Worm (Caenorhabditis elegans) whole organism, midembryonic: ENCODE measurements around the gene C54F6.19.

Experiments
- T22C8.4 ChIP-seq: fragments of 200-800 bp; sonication (Bioruptor generic); IDR thresholded peaks from 2 replicates; pipeline ENCODE4 v1.3.6; 2022; ENCODE audit warnings: missing genetic modification characterization, missing compliant biosample characterization
- cog-1 ChIP-seq: sonication (generic microtip); optimal IDR thresholded peaks from 2 replicates; lab custom pipeline; 2016; ENCODE audit warnings: missing genetic modification characterization, missing compliant biosample characterization
- flt-1 ChIP-seq: fragments of 200-800 bp; sonication (Bioruptor generic); IDR thresholded peaks from 2 replicates; pipeline ENCODE4 v1.3.6; 2022; ENCODE audit warnings: missing genetic modification characterization, missing compliant biosample characterization
- klf-2 ChIP-seq: fragments of 200-800 bp; sonication (Bioruptor generic); conservative IDR thresholded peaks from 2 replicates; pipeline ENCODE4 v1.3.6; 2022; ENCODE audit warnings: missing genetic modification reagents, missing genetic modification characterization, missing compliant biosample characterization
- med-1 ChIP-seq: sonication (generic microtip); optimal IDR thresholded peaks from 2 replicates; lab custom pipeline; 2017; ENCODE audit warnings: missing genetic modification characterization, mild to moderate bottlenecking, missing compliant biosample characterization, antibody characterized with exemption, missing genetic modification reagents; ENCODE audit not compliant: insufficient read depth
- ref-1 ChIP-seq: fragments of 200-800 bp; sonication (Bioruptor generic); conservative IDR thresholded peaks from 2 replicates; pipeline ENCODE4 v1.3.6; 2022; ENCODE audit warnings: missing genetic modification reagents, missing genetic modification characterization, missing compliant biosample characterization
- tab-1 ChIP-seq: fragments of 200-800 bp; sonication (Bioruptor generic); IDR thresholded peaks from 2 replicates; pipeline ENCODE4 v1.3.6; 2022; ENCODE audit warnings: missing genetic modification characterization, missing compliant biosample characterization
- ztf-23 ChIP-seq: fragments of 200-800 bp; sonication (Bioruptor generic); IDR thresholded peaks from 2 replicates; pipeline ENCODE4 v1.3.6; 2022; ENCODE audit warnings: missing genetic modification reagents, missing genetic modification characterization, missing compliant biosample characterization
- ztf-29 ChIP-seq: fragments of 200-800 bp; sonication (Bioruptor generic); IDR thresholded peaks from 2 replicates; pipeline ENCODE4 v1.3.6; 2022; ENCODE audit warnings: missing genetic modification reagents, missing genetic modification characterization, missing compliant biosample characterization

Gene C54F6.19

DNA sequence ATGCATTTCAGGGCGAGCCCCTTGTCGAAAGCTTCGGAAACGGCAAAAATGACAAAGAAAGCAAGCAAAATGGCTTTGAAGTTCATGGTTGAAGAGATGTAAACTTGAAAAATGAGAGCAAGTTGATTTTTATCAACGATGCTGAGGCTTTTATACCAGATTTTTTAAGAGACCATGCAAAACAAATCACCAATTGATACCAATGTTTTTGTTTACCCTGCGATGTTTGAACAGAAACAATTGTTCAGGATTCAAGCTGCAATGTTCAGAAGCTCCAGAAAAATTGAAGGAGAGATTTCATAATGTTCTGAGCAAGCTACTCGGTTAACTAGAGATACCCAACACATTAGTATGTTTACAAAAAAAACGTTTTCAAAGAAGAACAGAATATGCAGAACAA is 23.0 kb upstream of the C54F6.19 start, which contains the start of gene C54F6.15:
Gene C54F6.15, minus strand, starts transcription at position 101 of the 400 bp plus-strand sequence.
- TF ChIP-seq tab-1 (GFP tag; lab: Robert Waterston, UW) (no peak), flt-1 (GFP tag; lab: Robert Waterston, UW) (no peak), ref-1 (GFP tag; lab: Robert Waterston, UW) (no peak), ztf-23 (GFP tag; lab: Robert Waterston, UW) (no peak), klf-2 (GFP tag; lab: Robert Waterston, UW) (no peak)

DNA sequence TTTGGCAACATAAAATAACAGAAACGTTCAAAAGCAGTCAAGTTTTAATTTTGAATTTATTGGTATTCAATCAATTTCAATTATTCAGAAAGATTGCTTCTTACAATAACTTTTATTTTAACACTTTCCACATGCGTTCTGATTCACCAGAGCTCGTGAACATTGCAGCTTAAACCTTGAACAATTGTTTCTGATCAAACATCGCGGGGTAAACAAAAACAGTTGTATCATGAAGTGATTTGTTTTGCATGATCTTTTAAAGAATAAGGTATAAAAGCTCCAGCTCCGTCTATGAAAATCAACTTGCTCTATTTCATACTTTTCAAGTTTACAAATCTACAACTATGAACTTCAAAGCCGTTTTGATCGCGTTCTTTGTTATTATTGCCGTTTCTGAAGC is 21.9 kb upstream of the C54F6.19 start, which contains the start of gene C54F6.6:
Gene C54F6.6, plus strand, starts transcription at position 301 of the 400 bp plus-strand sequence.
- TF ChIP-seq tab-1 (GFP tag; lab: Robert Waterston, UW) (no peak), med-1 (GFP tag; lab: Kevin White, UChicago) (no peak), T22C8.4 (GFP tag; lab: Robert Waterston, UW) (no peak), flt-1 (GFP tag; lab: Robert Waterston, UW) (no peak), ztf-23 (GFP tag; lab: Robert Waterston, UW) (no peak), ztf-29 (GFP tag; lab: Robert Waterston, UW) (no peak), klf-2 (GFP tag; lab: Robert Waterston, UW) (no peak), cog-1 (no peak), ref-1 (GFP tag; lab: Robert Waterston, UW) (no peak)

DNA sequence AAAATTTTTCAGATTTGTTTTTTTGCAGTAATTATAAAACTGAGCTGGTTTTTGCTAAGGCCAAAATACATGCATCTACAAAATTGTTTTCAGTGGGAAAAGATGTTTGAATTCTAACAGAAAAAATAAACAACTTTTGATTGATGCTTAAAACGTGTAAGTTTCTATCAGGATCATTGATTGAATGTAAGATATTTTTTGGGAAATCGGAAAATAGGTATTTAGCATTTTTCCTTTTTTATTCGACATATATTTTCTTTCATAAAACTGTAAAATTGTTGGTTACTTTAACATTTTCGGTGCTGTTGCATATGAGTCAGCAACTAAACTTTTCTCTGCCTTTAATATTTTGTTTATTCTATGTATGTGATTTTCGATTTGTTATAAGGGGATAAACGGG is 20.8 kb upstream of the C54F6.19 start, which contains the start of gene C54F6.20:
Gene C54F6.20, plus strand, starts transcription at position 301 of the 400 bp plus-strand sequence.
- no peak for TF ChIP-seq ztf-29 (GFP tag; lab: Robert Waterston, UW)
- no peak for TF ChIP-seq med-1 (GFP tag; lab: Kevin White, UChicago)
- TF ChIP-seq ref-1 (GFP tag; lab: Robert Waterston, UW) = no peak
- no peak for TF ChIP-seq T22C8.4 (GFP tag; lab: Robert Waterston, UW)
- TF ChIP-seq flt-1 (GFP tag; lab: Robert Waterston, UW) = no peak
- TF ChIP-seq klf-2 (GFP tag; lab: Robert Waterston, UW) = no peak
- no peak for TF ChIP-seq cog-1

DNA sequence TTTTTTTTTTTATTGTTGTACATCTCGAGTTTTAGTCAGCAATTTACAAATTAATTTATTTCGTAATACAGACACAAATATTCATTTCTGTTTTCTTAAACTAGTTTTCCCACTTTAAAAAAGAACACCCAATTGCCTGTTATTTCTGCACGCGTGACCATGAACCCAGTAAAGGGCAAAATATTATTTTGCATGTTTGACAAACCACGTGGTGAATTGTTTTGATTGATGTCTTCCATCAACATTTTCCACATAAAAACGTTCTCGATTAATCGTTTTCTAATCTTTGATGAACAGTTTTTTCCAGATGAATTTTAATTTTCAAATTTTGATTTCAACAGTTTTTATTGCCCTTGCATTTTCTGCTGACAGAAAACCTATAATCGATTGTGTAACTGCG is 19.6 kb upstream of the C54F6.19 start, which contains the start of gene C54F6.18:
Gene C54F6.18, plus strand, starts transcription at position 301 of the 400 bp plus-strand sequence.
- TF ChIP-seq ref-1 (GFP tag; lab: Robert Waterston, UW) = no peak
- TF ChIP-seq flt-1 (GFP tag; lab: Robert Waterston, UW) = no peak
- TF ChIP-seq cog-1 = no peak
- no peak for TF ChIP-seq T22C8.4 (GFP tag; lab: Robert Waterston, UW)
- no peak for TF ChIP-seq med-1 (GFP tag; lab: Kevin White, UChicago)
- no peak for TF ChIP-seq ztf-29 (GFP tag; lab: Robert Waterston, UW)
- no peak for TF ChIP-seq tab-1 (GFP tag; lab: Robert Waterston, UW)
- no peak for TF ChIP-seq klf-2 (GFP tag; lab: Robert Waterston, UW)
- TF ChIP-seq ztf-23 (GFP tag; lab: Robert Waterston, UW) = no peak

DNA sequence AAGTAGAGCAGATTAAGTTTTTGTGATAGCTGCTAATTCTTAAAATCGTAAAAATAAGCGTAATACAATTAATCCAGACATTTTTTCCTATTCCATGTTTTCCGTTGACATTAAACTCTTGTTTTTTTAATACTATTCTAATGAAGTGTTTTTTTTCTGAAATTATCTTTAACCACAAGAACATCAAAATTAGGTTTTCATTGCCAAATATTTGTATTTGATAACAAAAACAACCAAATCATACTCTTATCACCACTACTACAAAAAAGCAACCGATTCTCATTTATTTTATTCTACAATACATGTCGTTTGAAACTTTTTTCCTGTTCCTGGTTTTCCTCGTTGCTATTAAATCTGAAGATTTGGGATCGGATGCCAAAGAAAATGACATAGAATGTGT is 18.1 kb upstream of the C54F6.19 start, which contains the start of gene C54F6.17:
Gene C54F6.17, plus strand, starts transcription at position 301 of the 400 bp plus-strand sequence.
- TF ChIP-seq T22C8.4 (GFP tag; lab: Robert Waterston, UW) = no peak
- no peak for TF ChIP-seq klf-2 (GFP tag; lab: Robert Waterston, UW)
- no peak for TF ChIP-seq tab-1 (GFP tag; lab: Robert Waterston, UW)

DNA sequence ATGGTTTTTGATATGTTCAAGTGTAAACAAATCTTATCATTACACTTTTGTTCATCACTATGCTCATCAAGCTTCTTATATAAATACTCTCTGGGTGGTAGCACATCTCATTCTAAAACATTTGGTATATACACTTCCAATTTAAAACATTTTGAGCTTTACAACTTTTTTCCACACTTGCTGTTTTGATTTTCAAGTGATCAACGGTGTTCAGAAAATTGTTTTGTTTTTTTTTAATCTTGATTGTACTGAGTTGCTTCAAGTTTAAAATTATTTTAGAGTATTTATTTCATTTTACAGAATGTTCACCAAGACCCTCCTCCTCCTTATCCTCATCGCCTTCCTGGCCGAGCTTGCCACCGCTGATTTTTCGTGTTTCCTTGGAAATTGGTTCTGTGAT is 16.5 kb upstream of the C54F6.19 start, which contains the start of gene C54F6.5:
Gene C54F6.5, plus strand, starts transcription at position 301 of the 400 bp plus-strand sequence.
- no peak for TF ChIP-seq ref-1 (GFP tag; lab: Robert Waterston, UW)

DNA sequence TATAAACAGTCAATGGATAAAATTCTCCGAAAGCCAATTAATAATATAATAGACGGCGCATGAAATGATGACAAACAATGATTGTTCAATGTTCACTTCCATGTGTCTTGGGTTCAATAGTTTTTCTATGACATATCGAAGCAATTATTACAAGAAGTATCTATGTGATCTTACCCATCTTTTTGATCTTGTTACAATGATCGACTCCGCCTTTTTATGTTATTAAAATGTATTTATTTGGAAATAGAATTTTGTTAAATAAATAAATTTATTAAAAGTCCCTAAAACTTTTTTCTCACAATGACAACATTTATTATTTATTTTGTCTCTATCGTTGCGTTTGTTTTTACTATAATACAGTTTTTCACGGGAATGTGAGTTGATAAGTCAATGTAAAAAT is 15.4 kb upstream of the C54F6.19 start, which contains the start of gene swt-2:
Gene swt-2, plus strand, starts transcription at position 301 of the 400 bp plus-strand sequence.
- TF ChIP-seq tab-1 (GFP tag; lab: Robert Waterston, UW) (no peak), ztf-23 (GFP tag; lab: Robert Waterston, UW) (no peak), ztf-29 (GFP tag; lab: Robert Waterston, UW) (no peak), med-1 (GFP tag; lab: Kevin White, UChicago) (no peak)

DNA sequence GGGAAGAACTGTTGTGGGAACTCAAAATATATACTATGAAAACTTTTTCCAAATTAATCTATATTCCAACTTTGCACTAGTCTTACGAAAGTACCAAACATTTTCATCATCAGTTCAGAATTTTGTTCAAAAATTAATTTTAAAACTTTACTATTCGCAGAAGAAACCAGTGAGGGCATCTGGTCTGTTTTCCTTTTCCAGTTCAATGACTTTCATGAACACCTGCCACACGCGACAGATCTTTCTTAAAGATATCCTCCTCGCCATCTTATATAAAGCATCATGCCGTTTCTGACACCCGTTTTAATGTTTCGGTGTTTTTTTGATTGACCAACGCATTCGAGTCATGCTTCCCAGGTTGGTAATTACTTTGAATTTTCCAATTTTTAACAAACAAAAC is 12.3 kb upstream of the C54F6.19 start, which contains the start of gene C54F6.3:
Gene C54F6.3, plus strand, starts transcription at position 301 of the 400 bp plus-strand sequence.
- TF ChIP-seq flt-1 (GFP tag; lab: Robert Waterston, UW) = no peak
- TF ChIP-seq klf-2 (GFP tag; lab: Robert Waterston, UW) = no peak
- no peak for TF ChIP-seq ztf-29 (GFP tag; lab: Robert Waterston, UW)
- TF ChIP-seq med-1 (GFP tag; lab: Kevin White, UChicago) = no peak
- TF ChIP-seq cog-1 = no peak
- TF ChIP-seq tab-1 (GFP tag; lab: Robert Waterston, UW) = no peak
- TF ChIP-seq ztf-23 (GFP tag; lab: Robert Waterston, UW) = no peak
- no peak for TF ChIP-seq T22C8.4 (GFP tag; lab: Robert Waterston, UW)
- TF ChIP-seq ref-1 (GFP tag; lab: Robert Waterston, UW) = no peak

DNA sequence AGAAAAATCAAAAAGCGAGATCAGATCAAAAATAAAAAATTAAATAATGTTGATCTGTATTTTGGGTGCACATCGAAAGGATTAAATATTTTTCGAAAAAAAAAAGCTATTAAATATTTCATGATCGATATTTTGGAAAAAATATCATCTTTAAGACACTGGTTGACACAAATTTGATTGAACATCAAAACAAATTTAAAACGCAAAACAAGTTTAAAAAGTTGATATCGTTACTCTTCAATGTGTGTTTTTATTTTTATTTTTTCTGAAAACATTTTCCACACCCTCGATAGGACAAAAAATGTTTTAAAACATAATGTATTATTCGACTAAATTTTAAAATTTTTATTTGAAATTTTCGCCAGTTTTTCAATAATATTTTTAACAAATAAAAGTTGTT is 7.3 kb upstream of the C54F6.19 start, which contains the start of gene C54F6.12:
Gene C54F6.12, minus strand, starts transcription at position 101 of the 400 bp plus-strand sequence.
- TF ChIP-seq klf-2 (GFP tag; lab: Robert Waterston, UW) (no peak), flt-1 (GFP tag; lab: Robert Waterston, UW) (no peak), cog-1 (no peak), ztf-29 (GFP tag; lab: Robert Waterston, UW) (no peak), tab-1 (GFP tag; lab: Robert Waterston, UW) (no peak), ztf-23 (GFP tag; lab: Robert Waterston, UW) (no peak), T22C8.4 (GFP tag; lab: Robert Waterston, UW) (no peak), med-1 (GFP tag; lab: Kevin White, UChicago) (no peak), ref-1 (GFP tag; lab: Robert Waterston, UW) (no peak)
